Worm (Caenorhabditis elegans) whole organism, young adult: ENCODE results near the gene panl-3.

Experiments
- C06A6.2 ChIP-seq: fragments of 200-800 bp; sonication (Bioruptor generic); conservative IDR thresholded peaks from 2 replicates; pipeline ENCODE4 v1.3.6; 2022; ENCODE audit warnings: missing genetic modification characterization, missing compliant biosample characterization
- ekl-4 ChIP-seq: fragments of 200-800 bp; sonication (Bioruptor generic); IDR thresholded peaks from 2 replicates; pipeline ENCODE4 v1.3.6; 2022; ENCODE audit warnings: missing genetic modification reagents, missing genetic modification characterization, missing compliant biosample characterization
- madf-10 ChIP-seq: sonication (generic microtip); optimal IDR thresholded peaks from 2 replicates; lab custom pipeline; 2016; ENCODE audit warnings: mild to moderate bottlenecking, missing genetic modification characterization, missing compliant biosample characterization
- nfya-1 ChIP-seq: sonication (generic microtip); optimal IDR thresholded peaks from 2 replicates; lab custom pipeline; 2017; ENCODE audit warnings: antibody characterized with exemption, missing compliant biosample characterization, missing genetic modification characterization, borderline replicate concordance; ENCODE audit not compliant: insufficient read depth
- snpc-1.1 ChIP-seq: sonication (generic microtip); optimal IDR thresholded peaks from 2 replicates; lab custom pipeline; 2017; ENCODE audit warnings: missing genetic modification characterization, mild to moderate bottlenecking, missing compliant biosample characterization, antibody characterized with exemption, moderate library complexity, missing genotype, missing genetic modification reagents; ENCODE audit not compliant: insufficient read depth
- snpc-1.3 ChIP-seq: sonication (generic microtip); optimal IDR thresholded peaks from 2 replicates; lab custom pipeline; 2017; ENCODE audit warnings: missing genetic modification characterization, mild to moderate bottlenecking, missing compliant biosample characterization, antibody characterized with exemption, moderate library complexity, missing genotype, missing genetic modification reagents; ENCODE audit not compliant: insufficient read depth
- unc-62 ChIP-seq: fragments of 150-350 bp; optimal IDR thresholded peaks from 2 replicates; lab custom pipeline; 2014; ENCODE audit warnings: missing biosample characterization, missing genetic modification reagents, missing genetic modification characterization
- ztf-6 ChIP-seq: fragments of 200-800 bp; sonication (Bioruptor generic); IDR thresholded peaks from 2 replicates; pipeline ENCODE4 v1.3.6; 2022; ENCODE audit warnings: missing genetic modification reagents, missing genetic modification characterization, missing compliant biosample characterization

DNA sequence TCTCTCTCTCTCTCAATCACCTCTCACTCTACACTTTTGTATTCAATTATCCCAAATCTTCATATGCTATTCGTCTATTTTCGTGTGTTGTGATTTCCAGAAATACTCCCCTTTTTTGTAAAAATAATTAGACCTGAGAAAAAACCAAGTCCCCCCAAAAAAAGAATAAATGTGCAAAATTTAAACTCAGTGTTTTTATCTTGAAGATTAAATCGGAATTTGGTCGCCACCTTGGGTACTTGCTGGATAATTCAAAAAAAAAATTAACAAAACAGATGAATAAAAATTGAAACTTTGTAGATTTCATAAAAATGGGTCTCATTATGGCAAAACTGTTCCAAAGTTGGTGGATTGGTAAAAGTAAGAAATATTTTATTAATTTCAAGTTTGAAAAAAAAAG is 4.1 kb downstream of the panl-3 start, which contains the start of gene arl-5:
- TF ChIP-seq nfya-1 (tag; lab: Kevin White, UChicago) (no peak), C06A6.2 (GFP tag; lab: Robert Waterston, UW) (no peak), ekl-4 (no peak), snpc-1.1 (tag; lab: Kevin White, UChicago) (no peak), unc-62 (GFP tag; lab: Kevin White, UChicago) (no peak), madf-10 (no peak), ztf-6 (GFP tag; lab: Robert Waterston, UW) (no peak), snpc-1.3 (tag; lab: Kevin White, UChicago) (no peak)
